Fruit fly (Drosophila melanogaster): Measurements from ENCODE around the gene mRpS18A.
A peak's percentile ranks its signal among the peaks of the same experiment; 100 is the strongest.

mRpS18A gene

DNA sequence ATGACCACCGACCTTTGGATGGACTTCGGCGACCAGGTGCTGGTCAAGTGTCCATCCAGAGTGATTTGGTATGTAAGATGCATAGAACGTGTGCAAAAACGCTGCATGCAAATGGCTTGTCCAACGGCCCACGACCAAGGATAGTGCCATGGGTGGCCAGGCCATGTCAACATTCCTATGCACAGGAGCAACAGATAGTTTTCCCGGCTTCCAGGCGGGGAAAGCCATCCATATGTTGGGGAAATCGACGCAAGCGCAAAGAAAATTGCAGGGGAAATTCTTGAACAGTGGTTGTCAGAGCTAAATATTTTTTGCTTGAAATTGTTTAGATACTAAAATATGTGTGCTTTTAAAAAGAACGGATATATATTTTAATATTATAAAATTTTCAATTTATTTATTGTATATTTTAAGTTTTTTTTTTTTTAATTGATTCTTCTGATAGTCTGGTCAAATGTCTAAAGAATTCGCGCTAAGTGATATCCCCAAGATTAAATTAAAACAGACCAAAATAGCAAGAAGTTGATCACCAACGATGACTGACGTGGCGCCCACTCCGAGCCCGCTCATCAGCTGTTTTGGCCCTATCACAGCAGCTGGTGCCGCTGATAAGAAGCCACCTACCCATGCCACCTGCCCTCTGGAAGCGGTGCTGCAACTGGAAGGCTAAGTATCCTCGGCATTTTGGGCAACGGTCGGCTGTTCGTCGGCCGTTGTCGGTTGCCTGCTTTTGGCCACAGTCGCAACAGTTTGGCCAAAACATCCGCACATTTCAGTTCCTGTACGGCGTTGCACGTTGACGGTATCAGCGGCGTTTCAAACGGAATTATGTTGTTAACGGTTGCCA is 15.2 kb upstream of the mRpS18A start, which contains the start of gene 5-HT2B:
TSS of gene 5-HT2B (plus strand) at position 797 of the 847 bp plus-strand sequence.
- 0 out of 3 replicates have a peak, but pooled peaks have one; percentile 9 for TF ChIP-seq CG11695 (GFP tag; IDR thresholded peaks at IDR 0.05)
- TF ChIP-seq CG12659 (GFP tag; optimal IDR thresholded peaks at IDR 0.05), result peak; percentile 33
- no peak for TF ChIP-seq onecut (GFP tag; IDR thresholded peaks at IDR 0.05)
- no peak for TF ChIP-seq CG17802 (tag; optimal IDR thresholded peaks at IDR 0.05)
- peak; percentile 25 for TF ChIP-seq CG1233 (GFP tag; optimal IDR thresholded peaks at IDR 0.05)
- no peak for TF ChIP-seq CG3065 (GFP tag; optimal IDR thresholded peaks at IDR 0.05)
- peak; percentile 23; the same call in 1 of the 3 replicates for TF ChIP-seq Aef1 (GFP tag; IDR thresholded peaks at IDR 0.05)
- TF ChIP-seq CTCF (GFP tag; optimal IDR thresholded peaks at IDR 0.05), result no peak
- peak; percentile 52 for TF ChIP-seq cwo (GFP tag; optimal IDR thresholded peaks at IDR 0.05)
- TF ChIP-seq CG13775 (GFP tag; optimal IDR thresholded peaks at IDR 0.05), result peak; percentile 32
- no peak for TF ChIP-seq CG17612 (GFP tag; IDR thresholded peaks at IDR 0.05)
- peak; percentile 40 for TF ChIP-seq Hand (GFP tag; optimal IDR thresholded peaks at IDR 0.05)
- 0 out of 2 replicates have a peak, but pooled peaks have one; percentile 20 for TF ChIP-seq CG10366 (GFP tag; IDR thresholded peaks at IDR 0.05)
- peak; percentile 39; the same call in 1 of the 2 replicates for TF ChIP-seq CG6689 (GFP tag; IDR thresholded peaks at IDR 0.05)
- peak; percentile 22 for TF ChIP-seq CoRest (tag; optimal IDR thresholded peaks at IDR 0.05)
- peak; percentile 34; the same call in 1 of the 2 replicates for TF ChIP-seq Ptx1 (GFP tag; IDR thresholded peaks at IDR 0.05)
- TF ChIP-seq CG32767 (GFP tag; IDR thresholded peaks at IDR 0.05), result 0 out of 2 replicates have a peak, but pooled peaks have one; percentile 31
- TF ChIP-seq caup (GFP tag; optimal IDR thresholded peaks at IDR 0.05; ENCODE audit: severe bottlenecking), result peak; percentile 39
- no peak for TF ChIP-seq seq (GFP tag; IDR thresholded peaks at IDR 0.05)
- TF ChIP-seq CG10543 (GFP tag; optimal IDR thresholded peaks at IDR 0.05), result peak; percentile 35
- TF ChIP-seq CG9932 (GFP tag; IDR thresholded peaks at IDR 0.05), result 0 out of 2 replicates have a peak, but pooled peaks have one; percentile 29
- TF ChIP-seq Ets65A (GFP tag), result peak; percentile 55
- TF ChIP-seq CG17359 (tag; optimal IDR thresholded peaks at IDR 0.05), result peak; percentile 14
- TF ChIP-seq Sox102F (GFP tag; optimal IDR thresholded peaks at IDR 0.05), result peak; percentile 27
- TF ChIP-seq CG9727 (GFP tag; optimal IDR thresholded peaks at IDR 0.05), result peak; percentile 37
- TF ChIP-seq Xbp1 (GFP tag; optimal IDR thresholded peaks at IDR 0.05), result peak; percentile 19
- peak; percentile 42 for TF ChIP-seq CG13894 (tag; optimal IDR thresholded peaks at IDR 0.05)
- TF ChIP-seq row (GFP tag; IDR thresholded peaks at IDR 0.05), result peak; percentile 30; the same call in 1 of the 3 replicates
- peak; percentile 0 for TF ChIP-seq nmo (GFP tag; optimal IDR thresholded peaks at IDR 0.05)
- peak; percentile 61 for TF ChIP-seq CG7839 (tag; optimal IDR thresholded peaks at IDR 0.05)
- peak; percentile 72 for TF ChIP-seq ewg (GFP tag; optimal IDR thresholded peaks at IDR 0.05)
- peak in 1 of 2 experiments; percentile 37 for TF ChIP-seq crp (GFP tag; optimal IDR thresholded peaks at IDR 0.05)
- TF ChIP-seq lilli (GFP tag; optimal IDR thresholded peaks at IDR 0.05), result peak; percentile 17
- peak; percentile 73 for TF ChIP-seq CG7556 (GFP tag; optimal IDR thresholded peaks at IDR 0.05)
- no peak for TF ChIP-seq wek (GFP tag; optimal IDR thresholded peaks at IDR 0.05)
- peak; percentile 50 for TF ChIP-seq slbo (GFP tag; IDR thresholded peaks at IDR 0.05)
- peak; percentile 34 for TF ChIP-seq NfI (GFP tag; optimal IDR thresholded peaks at IDR 0.05)
- TF ChIP-seq exex (tag; optimal IDR thresholded peaks at IDR 0.05), result no peak
- peak; percentile 5 for TF ChIP-seq mam (GFP tag; optimal IDR thresholded peaks at IDR 0.05)
- TF ChIP-seq CG12391 (tag; optimal IDR thresholded peaks at IDR 0.05), result peak; percentile 36
- no peak for TF ChIP-seq CG8924 (tag; optimal IDR thresholded peaks at IDR 0.05)
- peak; percentile 40 for TF ChIP-seq CG9215 (GFP tag; IDR thresholded peaks at IDR 0.05)
- TF ChIP-seq Deaf1 (tag; optimal IDR thresholded peaks at IDR 0.05), result peak; percentile 88
- TF ChIP-seq Dek (tag; optimal IDR thresholded peaks at IDR 0.05), result peak; percentile 26
- TF ChIP-seq CG15073 (GFP tag; optimal IDR thresholded peaks at IDR 0.05), result no peak
- TF ChIP-seq dmrt99B (tag; optimal IDR thresholded peaks at IDR 0.05), result peak; percentile 39
- TF ChIP-seq ro (GFP tag; IDR thresholded peaks at IDR 0.05), result no peak
- TF ChIP-seq ind (GFP tag; optimal IDR thresholded peaks at IDR 0.05), result peak; percentile 15

Data from whole organism, embryonic.